Fruit fly (Drosophila melanogaster) whole organism, wandering third instar larva: Measurements from ENCODE around the gene Rai1.

Experiments
- N ChIP-seq: fragments of >200 bp; optimal IDR thresholded peaks from 2 replicates; lab custom pipeline; 2018; ENCODE audit warnings: missing biosample characterization, missing external identifiers, missing genetic modification characterization
- foxo ChIP-seq, 2 experiments: fragments of 200-800 bp; sonication (Bioruptor generic); optimal IDR thresholded peaks; 2 replicates in 1 of 2; 3 replicates in 1 of 2; lab custom pipeline; 2016 to 2017; ENCODE audit warnings: missing biosample characterization in 2 of 2, missing genetic modification characterization in 2 of 2

DNA sequence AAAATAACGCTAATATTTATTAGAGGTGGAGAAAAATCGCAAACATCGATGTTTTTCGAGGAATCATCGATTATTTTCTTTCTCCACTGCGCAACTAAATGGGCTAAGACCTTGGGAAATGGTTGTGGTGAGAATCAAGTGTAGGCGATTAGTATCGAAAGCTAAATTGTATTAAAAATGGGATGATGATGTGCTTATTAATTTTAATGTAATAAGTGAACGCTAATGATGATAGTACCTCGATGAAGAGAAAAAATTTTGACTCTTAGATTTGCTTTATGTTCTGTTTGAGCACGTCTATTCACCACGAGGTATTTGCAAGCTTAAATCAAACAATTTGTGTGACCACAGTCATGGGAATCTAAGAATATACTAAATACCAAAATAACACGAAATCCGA lies at the start of gene Rai1, which contains the start of gene CG13005:
- TF ChIP-seq foxo (GFP tag; optimal IDR thresholded peaks at IDR 0.05; lab: Kevin White, UChicago) (no peak), N (GFP tag; lab: Kevin White, UChicago) (no peak)
